Worm (Caenorhabditis elegans): Measurements from ENCODE around the gene twk-16.

Gene twk-16

DNA sequence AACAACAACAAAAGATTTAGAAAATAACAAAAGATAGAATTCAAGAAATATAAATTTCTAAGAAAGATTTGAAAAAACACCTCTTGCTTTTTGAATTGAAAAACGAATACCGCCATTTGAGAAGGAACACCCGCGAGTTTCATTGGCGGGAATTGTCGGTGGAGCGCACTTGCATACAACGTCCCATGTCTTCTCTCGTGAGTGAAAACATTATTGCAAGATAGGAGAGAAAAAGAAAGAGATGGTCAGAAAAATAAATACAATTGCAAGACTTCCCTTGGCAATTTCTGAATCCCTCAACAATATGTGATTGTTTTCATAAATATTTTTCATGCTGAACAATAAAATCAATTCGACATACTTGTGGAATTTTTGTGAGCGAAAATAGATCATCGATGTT, 25.2 kb downstream of the twk-16 start, which contains the start of gene K10B3.5 (continued):
- TF ChIP-seq nhr-41 (GFP tag; IDR thresholded peaks at IDR 0.05) = no peak
- peak; percentile 99 for TF ChIP-seq hlh-30 (tag; optimal IDR thresholded peaks at IDR 0.05; ENCODE audit: insufficient read depth)
- no peak for TF ChIP-seq zfp-3 (GFP tag; conservative IDR thresholded peaks at IDR 0.05)
- TF ChIP-seq hif-1 (tag; optimal IDR thresholded peaks at IDR 0.05) = peak in 1 of 2 experiments; percentile 73
- TF ChIP-seq dve-1 (tag; optimal IDR thresholded peaks at IDR 0.05; ENCODE audit: insufficient read depth) = peak; percentile 63
- peak; percentile 55 for TF ChIP-seq hlh-11 (tag; optimal IDR thresholded peaks at IDR 0.05)
- peak; percentile 89 for TF ChIP-seq mep-1 (tag; optimal IDR thresholded peaks at IDR 0.05)
- TF ChIP-seq rbr-2 (tag; optimal IDR thresholded peaks at IDR 0.05) = peak; percentile 68
- TF ChIP-seq ceh-28 (tag; optimal IDR thresholded peaks at IDR 0.05) = no peak
- TF ChIP-seq daf-19 (GFP tag; conservative IDR thresholded peaks at IDR 0.05) = no peak
- TF ChIP-seq nhr-76 (tag; optimal IDR thresholded peaks at IDR 0.05) = no peak
- TF ChIP-seq attf-4 (tag; optimal IDR thresholded peaks at IDR 0.05) = no peak
- no peak for TF ChIP-seq F44E2.7 (GFP tag; IDR thresholded peaks at IDR 0.05)
- TF ChIP-seq dpl-1 (GFP tag; optimal IDR thresholded peaks at IDR 0.05) = peak; percentile 80
- no peak for TF ChIP-seq pha-4 (GFP tag; IDR thresholded peaks at IDR 0.05)
- TF ChIP-seq pha-4 (tag; optimal IDR thresholded peaks at IDR 0.05) = peak; percentile 55
- TF ChIP-seq lsy-2 (tag; optimal IDR thresholded peaks at IDR 0.05) = peak in 1 of 2 experiments; percentile 74
- TF ChIP-seq pqm-1 (tag; optimal IDR thresholded peaks at IDR 0.05) = no peak
- TF ChIP-seq lir-3 (tag; optimal IDR thresholded peaks at IDR 0.05) = no peak
- no peak for TF ChIP-seq Y75B8A.6 (GFP tag; IDR thresholded peaks at IDR 0.05)
- TF ChIP-seq zag-1 (tag; optimal IDR thresholded peaks at IDR 0.05) = no peak
- no peak for TF ChIP-seq ctbp-1 (GFP tag; IDR thresholded peaks at IDR 0.05)
- TF ChIP-seq F37D6.2 (tag; optimal IDR thresholded peaks at IDR 0.05) = peak; percentile 21
- no peak for TF ChIP-seq dmd-9 (GFP tag; IDR thresholded peaks at IDR 0.05)
- no peak for TF ChIP-seq ceh-44 (GFP tag; IDR thresholded peaks at IDR 0.05)
- TF ChIP-seq jun-1 (tag; optimal IDR thresholded peaks at IDR 0.05) = no peak
- peak; percentile 16 for TF ChIP-seq nhr-102 (tag; optimal IDR thresholded peaks at IDR 0.05)
- no peak for TF ChIP-seq nhr-111 (GFP tag; optimal IDR thresholded peaks at IDR 0.05)
- TF ChIP-seq nhr-237 (tag; optimal IDR thresholded peaks at IDR 0.05) = no peak
- TF ChIP-seq ceh-32 (tag; optimal IDR thresholded peaks at IDR 0.05; ENCODE audit: poor library complexity) = no peak
- no peak for TF ChIP-seq R02D3.7 (tag; optimal IDR thresholded peaks at IDR 0.05)
- no peak for TF ChIP-seq arid-1 (GFP tag; conservative IDR thresholded peaks at IDR 0.05)
- TF ChIP-seq mdt-29 (GFP tag; IDR thresholded peaks at IDR 0.05) = no peak
- peak; percentile 85 for TF ChIP-seq mes-2 (tag; optimal IDR thresholded peaks at IDR 0.05; ENCODE audit: poor library complexity, severe bottlenecking)
- TF ChIP-seq T20F7.1 (GFP tag; optimal IDR thresholded peaks at IDR 0.05) = peak; percentile 52
- no peak for TF ChIP-seq unc-62 (GFP tag; optimal IDR thresholded peaks at IDR 0.05 in 1 of 2)
- TF ChIP-seq unc-62 (tag; optimal IDR thresholded peaks at IDR 0.05) = no peak
- TF ChIP-seq aha-1 (tag) = peak; percentile 97
- TF ChIP-seq unc-130 (GFP tag; optimal IDR thresholded peaks at IDR 0.05) = no peak
- TF ChIP-seq ama-1 (optimal IDR thresholded peaks at IDR 0.05) = no peak
- TF ChIP-seq zip-11 (GFP tag; IDR thresholded peaks at IDR 0.05) = no peak
- no peak for TF ChIP-seq daf-12 (tag; optimal IDR thresholded peaks at IDR 0.05)
- 0 out of 2 replicates have a peak, but pooled peaks have one; percentile 29 for TF ChIP-seq dmd-6 (GFP tag; IDR thresholded peaks at IDR 0.05)

DNA sequence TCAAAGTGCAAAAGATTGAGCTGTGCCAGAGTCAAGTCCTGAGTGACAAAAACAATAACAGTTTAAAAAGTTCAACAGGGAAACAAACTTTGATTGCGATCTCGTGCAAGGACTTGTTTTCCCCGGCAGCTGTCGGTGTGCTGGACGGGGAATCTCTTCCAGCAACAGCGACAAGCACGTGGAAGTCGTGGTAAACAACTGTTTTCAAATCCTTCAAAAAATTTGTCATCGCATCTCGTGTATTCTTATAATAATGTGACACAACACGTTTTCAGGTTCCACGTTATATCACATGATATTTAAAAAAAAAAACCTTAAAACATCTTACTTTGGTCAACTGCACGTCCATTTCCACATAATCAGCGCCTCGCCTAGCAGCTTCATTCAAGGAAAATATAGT, 27.7 kb downstream of the twk-16 start:
- no peak for TF ChIP-seq madf-5 (GFP tag; IDR thresholded peaks at IDR 0.05)
- no peak for TF ChIP-seq mxl-2 (GFP tag; conservative IDR thresholded peaks at IDR 0.05)
- TF ChIP-seq mxl-3 (GFP tag; optimal IDR thresholded peaks at IDR 0.05) = no peak
- TF ChIP-seq aly-2 (tag; optimal IDR thresholded peaks at IDR 0.05) = no peak
- no peak for TF ChIP-seq zip-2 (tag; optimal IDR thresholded peaks at IDR 0.05)
- TF ChIP-seq zag-1 (tag; optimal IDR thresholded peaks at IDR 0.05) = no peak
- TF ChIP-seq lin-1 (GFP tag; IDR thresholded peaks at IDR 0.05) = no peak
- no peak for TF ChIP-seq arid-1 (GFP tag; conservative IDR thresholded peaks at IDR 0.05)
- TF ChIP-seq F44E2.7 (GFP tag; IDR thresholded peaks at IDR 0.05) = no peak
- no peak for TF ChIP-seq snpc-4 (tag; optimal IDR thresholded peaks at IDR 0.05)
- peak; percentile 25; the same call in 1 of the 2 replicates for TF ChIP-seq mdt-29 (GFP tag; IDR thresholded peaks at IDR 0.05)
- no peak for TF ChIP-seq lir-3 (tag; optimal IDR thresholded peaks at IDR 0.05)
- no peak for TF ChIP-seq lsy-2 (tag; optimal IDR thresholded peaks at IDR 0.05)
- TF ChIP-seq R02D3.7 (tag; optimal IDR thresholded peaks at IDR 0.05) = no peak
- no peak for TF ChIP-seq fos-1 (tag; optimal IDR thresholded peaks at IDR 0.05)
- TF ChIP-seq hif-1 (tag; optimal IDR thresholded peaks at IDR 0.05) = peak in 1 of 2 experiments; percentile 74
- TF ChIP-seq sdz-12 (GFP tag; optimal IDR thresholded peaks at IDR 0.05) = no peak
- TF ChIP-seq nhr-10 (tag; optimal IDR thresholded peaks at IDR 0.05) = no peak
